Worm (Caenorhabditis elegans): ENCODE results near the gene rmif-2.

ce11 chrIV:1136658-1137057 lies 45.7 kb upstream of the rmif-2 start, which contains the start of gene C44B12.6:
- TF ChIP-seq nfya-1 (tag; optimal IDR thresholded peaks at IDR 0.05) (no peak), hlh-13 (GFP tag; optimal IDR thresholded peaks at IDR 0.05) (no peak), nhr-11 (tag; optimal IDR thresholded peaks at IDR 0.05) (no peak)
